Worm (Caenorhabditis elegans) whole organism, late embryonic: Measurements from ENCODE around the gene F54D5.17.

Experiments
- C08G9.2 ChIP-seq: sonication (generic microtip); optimal IDR thresholded peaks from 2 replicates; lab custom pipeline; 2016; ENCODE audit warnings: mild to moderate bottlenecking, missing genetic modification characterization, moderate library complexity, missing compliant biosample characterization
- F13H6.1 ChIP-seq: sonication (generic microtip); optimal IDR thresholded peaks from 2 replicates; lab custom pipeline; 2016; ENCODE audit warnings: missing genetic modification characterization, missing compliant biosample characterization
- K02D7.2 ChIP-seq: sonication (generic microtip); optimal IDR thresholded peaks from 2 replicates; lab custom pipeline; 2017; ENCODE audit warnings: mild to moderate bottlenecking, missing genetic modification characterization, missing compliant biosample characterization
- T23F11.4 ChIP-seq: fragments of 200-800 bp; sonication (Bioruptor generic); optimal IDR thresholded peaks from 2 replicates; lab custom pipeline; 2018; ENCODE audit warnings: mild to moderate bottlenecking, missing genetic modification characterization, missing compliant biosample characterization
- Y22D7AL.16 ChIP-seq: sonication (generic microtip); optimal IDR thresholded peaks from 2 replicates; lab custom pipeline; 2016; ENCODE audit warnings: missing genetic modification characterization, missing compliant biosample characterization
- ama-1 ChIP-seq: fragments of 150-350 bp; optimal IDR thresholded peaks from 2 replicates; lab custom pipeline; 2014
- ceh-14 ChIP-seq: sonication (generic microtip); optimal IDR thresholded peaks from 2 replicates; lab custom pipeline; 2016; ENCODE audit warnings: missing genotype, missing genetic modification characterization, missing compliant biosample characterization
- ceh-18 ChIP-seq: sonication (generic microtip); optimal IDR thresholded peaks from 2 replicates; lab custom pipeline; 2016; ENCODE audit warnings: missing genetic modification characterization, missing compliant biosample characterization
- ceh-19 ChIP-seq: fragments of 200-800 bp; sonication (Bioruptor generic); optimal IDR thresholded peaks from 2 replicates; lab custom pipeline; 2018; ENCODE audit warnings: mild to moderate bottlenecking, missing genetic modification characterization, missing compliant biosample characterization
- ceh-22 ChIP-seq: sonication (generic microtip); optimal IDR thresholded peaks from 2 replicates; lab custom pipeline; 2017; ENCODE audit warnings: missing biosample characterization, missing genetic modification characterization
- ceh-30 ChIP-seq: fragments of 150-350 bp; optimal IDR thresholded peaks from 2 replicates; lab custom pipeline; 2014; ENCODE audit warnings: missing biosample characterization, missing genetic modification characterization
- ceh-31 ChIP-seq: sonication (generic microtip); optimal IDR thresholded peaks from 2 replicates; lab custom pipeline; 2016; ENCODE audit warnings: missing genetic modification characterization, missing compliant biosample characterization
- ceh-34 ChIP-seq: sonication (generic microtip); optimal IDR thresholded peaks from 2 replicates; lab custom pipeline; 2016; ENCODE audit warnings: mild to moderate bottlenecking, missing genetic modification characterization, missing compliant biosample characterization
- dmd-4 ChIP-seq: sonication (generic microtip); optimal IDR thresholded peaks from 2 replicates; lab custom pipeline; 2016; ENCODE audit warnings: borderline replicate concordance, missing genetic modification characterization, missing compliant biosample characterization
- dve-1 ChIP-seq: sonication (generic microtip); optimal IDR thresholded peaks from 2 replicates; lab custom pipeline; 2017; ENCODE audit warnings: antibody characterized with exemption, mild to moderate bottlenecking, missing genetic modification characterization, missing compliant biosample characterization
- elt-2 ChIP-seq: sonication (generic microtip); optimal IDR thresholded peaks from 2 replicates; lab custom pipeline; 2016; ENCODE audit warnings: missing genetic modification reagents, missing genetic modification characterization, missing compliant biosample characterization
- ets-4 ChIP-seq: sonication (generic microtip); optimal IDR thresholded peaks from 2 replicates; lab custom pipeline; 2016; ENCODE audit warnings: missing genetic modification characterization, missing compliant biosample characterization
- fax-1 ChIP-seq: sonication (generic microtip); optimal IDR thresholded peaks from 2 replicates; lab custom pipeline; 2016; ENCODE audit warnings: missing genotype, missing genetic modification characterization, missing compliant biosample characterization
- fkh-10 ChIP-seq: fragments of 150-350 bp; optimal IDR thresholded peaks from 2 replicates; lab custom pipeline; 2014; ENCODE audit warnings: missing biosample characterization, missing genetic modification reagents, missing genetic modification characterization
- fkh-6 ChIP-seq: sonication (generic microtip); optimal IDR thresholded peaks from 2 replicates; lab custom pipeline; 2016; ENCODE audit warnings: missing genetic modification characterization, missing compliant biosample characterization
- hlh-30 ChIP-seq: sonication (generic microtip); optimal IDR thresholded peaks from 2 replicates; lab custom pipeline; 2017; ENCODE audit warnings: antibody characterized with exemption, missing genetic modification characterization, missing compliant biosample characterization; ENCODE audit not compliant: insufficient read depth
- hlh-6 ChIP-seq: sonication (generic microtip); optimal IDR thresholded peaks from 2 replicates; lab custom pipeline; 2016; ENCODE audit warnings: missing genotype, missing genetic modification characterization, missing compliant biosample characterization
- lin-11 ChIP-seq: fragments of 200-800 bp; sonication (Bioruptor generic); optimal IDR thresholded peaks from 2 replicates; lab custom pipeline; 2018; ENCODE audit warnings: mild to moderate bottlenecking, missing genetic modification characterization, missing compliant biosample characterization
- madf-2 ChIP-seq: sonication (generic microtip); optimal IDR thresholded peaks from 2 replicates; lab custom pipeline; 2017; ENCODE audit warnings: missing genetic modification characterization, missing compliant biosample characterization
- mec-3 ChIP-seq: sonication (generic microtip); optimal IDR thresholded peaks from 2 replicates; lab custom pipeline; 2016; ENCODE audit warnings: borderline replicate concordance, missing genetic modification characterization, missing compliant biosample characterization
- npax-4 ChIP-seq: sonication (generic microtip); optimal IDR thresholded peaks from 2 replicates; lab custom pipeline; 2016; ENCODE audit warnings: missing genetic modification characterization, missing compliant biosample characterization
- pag-3 ChIP-seq: sonication (generic microtip); optimal IDR thresholded peaks from 2 replicates; lab custom pipeline; 2016; ENCODE audit warnings: missing compliant biosample characterization, missing genetic modification characterization, borderline replicate concordance
- pat-9 ChIP-seq: fragments of 200-800 bp; sonication (Bioruptor generic); optimal IDR thresholded peaks from 2 replicates; lab custom pipeline; 2018; ENCODE audit warnings: mild to moderate bottlenecking, missing genetic modification characterization, moderate library complexity, missing compliant biosample characterization
- pax-1 ChIP-seq: fragments of 150-350 bp; optimal IDR thresholded peaks from 2 replicates; lab custom pipeline; 2014; ENCODE audit warnings: missing biosample characterization, missing genetic modification characterization
- pha-2 ChIP-seq: sonication (generic microtip); optimal IDR thresholded peaks from 2 replicates; lab custom pipeline; 2017; ENCODE audit warnings: mild to moderate bottlenecking, missing genetic modification characterization, missing compliant biosample characterization
- pha-4 ChIP-seq: fragments of 150-350 bp; optimal IDR thresholded peaks from 2 replicates; lab custom pipeline; 2018; ENCODE audit warnings: missing biosample characterization, missing genetic modification reagents, missing genetic modification characterization
- ref-2 ChIP-seq: sonication (generic microtip); optimal IDR thresholded peaks from 2 replicates; lab custom pipeline; 2016; ENCODE audit warnings: missing genetic modification characterization, missing compliant biosample characterization
- rnt-1 ChIP-seq: sonication (generic microtip); optimal IDR thresholded peaks from 2 replicates; lab custom pipeline; 2016; ENCODE audit warnings: missing genetic modification characterization, missing compliant biosample characterization
- sdc-2 ChIP-seq: sonication (generic microtip); optimal IDR thresholded peaks from 2 replicates; lab custom pipeline; 2016; ENCODE audit warnings: missing genotype, missing genetic modification characterization, missing compliant biosample characterization
- tbx-2 ChIP-seq: sonication (generic microtip); optimal IDR thresholded peaks from 2 replicates; lab custom pipeline; 2016; ENCODE audit warnings: missing genetic modification characterization, missing compliant biosample characterization
- tbx-7 ChIP-seq: sonication (generic microtip); optimal IDR thresholded peaks from 2 replicates; lab custom pipeline; 2016; ENCODE audit warnings: missing genotype, missing genetic modification characterization, missing compliant biosample characterization
- ttx-3 ChIP-seq: sonication (generic microtip); optimal IDR thresholded peaks from 2 replicates; lab custom pipeline; 2016; ENCODE audit warnings: missing genetic modification reagents, missing genetic modification characterization, missing compliant biosample characterization
- unc-3 ChIP-seq, 2 experiments: fragments of 200-800 bp in 1 of 2; sonication (Bioruptor generic) in 1 of 2; sonication (generic microtip) in 1 of 2; conservative IDR thresholded peaks in 1 of 2; optimal IDR thresholded peaks in 1 of 2; 2 replicates each; pipeline versions ENCODE4 v1.3.6 to Lab custom; 2016 to 2022; ENCODE audit warnings: missing compliant biosample characterization in 2 of 2, missing genetic modification characterization in 2 of 2, missing genetic modification reagents in 1 of 2
- unc-86 ChIP-seq: sonication (generic microtip); optimal IDR thresholded peaks from 2 replicates; lab custom pipeline; 2016; ENCODE audit warnings: missing genetic modification characterization, missing compliant biosample characterization

F54D5.17 gene

DNA sequence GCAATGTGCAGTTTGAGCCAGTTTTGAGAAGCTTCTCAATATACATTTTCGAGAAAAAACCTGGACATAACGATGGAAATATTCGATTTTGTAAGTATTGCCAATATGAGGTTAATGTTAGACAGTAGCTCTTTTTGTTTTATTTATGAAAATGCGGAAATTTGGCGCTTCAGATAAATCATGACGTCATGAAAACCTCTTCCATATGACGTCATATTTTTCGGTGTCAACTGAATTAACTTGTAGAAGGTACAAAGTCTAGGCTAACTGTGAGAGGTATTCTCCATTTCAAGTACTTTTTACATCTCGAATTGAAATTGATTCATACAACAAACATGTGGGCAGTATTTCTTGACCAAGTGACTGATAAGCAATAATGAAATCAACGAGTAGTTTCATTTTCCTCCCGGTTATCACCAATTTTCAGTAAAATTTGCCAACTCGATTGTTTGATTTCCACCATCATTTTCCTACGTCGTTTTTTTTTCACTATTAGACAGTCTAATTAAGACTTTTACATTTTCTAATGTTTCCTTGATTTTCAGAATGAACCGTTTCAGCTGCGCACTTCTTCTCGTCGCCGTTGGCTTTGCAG is 14.9 kb downstream of the F54D5.17 start, which contains the start of gene F54D5.3:
Gene F54D5.3 (plus strand): TSS at position 546 of the 595 bp plus-strand sequence.
- no peak for TF ChIP-seq ceh-18
- no peak for TF ChIP-seq ama-1 (lab: Kevin White, UChicago)
- no peak for TF ChIP-seq pha-2 (tag; lab: Kevin White, UChicago)
- no peak for TF ChIP-seq pax-1
- no peak for TF ChIP-seq fax-1 (tag; lab: Kevin White, UChicago)
- no peak for TF ChIP-seq ets-4 (tag; lab: Kevin White, UChicago)
- TF ChIP-seq rnt-1 (tag; lab: Kevin White, UChicago): no peak
- TF ChIP-seq npax-4 (tag; lab: Kevin White, UChicago): no peak
- no peak for TF ChIP-seq lin-11 (tag; lab: Kevin White, UChicago)
- no peak for TF ChIP-seq fkh-10 (GFP tag; lab: Kevin White, UChicago)
- no peak for TF ChIP-seq pat-9 (tag; lab: Kevin White, UChicago)
- no peak for TF ChIP-seq ttx-3 (tag; lab: Kevin White, UChicago)
- TF ChIP-seq madf-2 (tag; lab: Kevin White, UChicago): no peak
- no peak for TF ChIP-seq hlh-30 (tag; lab: Kevin White, UChicago)
- TF ChIP-seq dmd-4 (tag; lab: Kevin White, UChicago): no peak

DNA sequence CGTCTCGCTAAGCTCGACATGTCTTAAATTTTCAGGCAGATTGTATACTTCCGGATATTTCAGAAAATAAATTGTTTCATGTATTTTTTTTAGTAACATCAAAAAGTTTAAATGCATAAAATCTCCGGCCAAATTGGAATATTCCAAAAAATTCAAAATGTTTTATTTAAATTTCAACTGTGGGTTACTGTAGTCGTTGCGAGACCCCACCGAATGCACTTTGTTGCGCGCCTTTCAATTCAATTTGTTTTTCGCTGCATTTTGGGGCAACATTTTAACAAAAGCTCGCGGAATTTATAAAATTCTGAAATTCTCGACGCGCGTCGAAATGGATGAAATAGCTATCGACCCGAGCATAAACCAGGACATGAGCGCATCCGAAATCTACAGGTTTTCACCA is 16.5 kb downstream of the F54D5.17 start, which contains the start of gene F54D5.2:
Gene F54D5.2 (plus strand): TSS at position 237 of the 400 bp plus-strand sequence.
- TF ChIP-seq fkh-6 (tag; lab: Kevin White, UChicago): no peak
- no peak for TF ChIP-seq T23F11.4 (GFP tag; lab: Kevin White, UChicago)
- TF ChIP-seq ref-2: no peak
- TF ChIP-seq fax-1 (tag; lab: Kevin White, UChicago): no peak
- TF ChIP-seq tbx-7: no peak
- TF ChIP-seq F13H6.1 (tag; lab: Kevin White, UChicago): no peak
- no peak for TF ChIP-seq C08G9.2
- TF ChIP-seq sdc-2 (tag; lab: Kevin White, UChicago): no peak
- TF ChIP-seq dve-1: no peak
- TF ChIP-seq pag-3: no peak
- no peak for TF ChIP-seq elt-2 (tag; lab: Kevin White, UChicago)
- no peak for TF ChIP-seq mec-3
- TF ChIP-seq, all 69 proteins: peak for 0

ce11 chrII:11577397-11577796 is 21.0 kb downstream of the F54D5.17 start, which contains the start of gene pcs-1:
Gene pcs-1, minus strand, starts transcription at chrII:11577740.
- TF ChIP-seq ceh-14 (tag; lab: Kevin White, UChicago): no peak
- TF ChIP-seq fkh-6 (tag; lab: Kevin White, UChicago): no peak
- TF ChIP-seq hlh-6 (tag; lab: Kevin White, UChicago): no peak
- TF ChIP-seq ceh-31 (tag; lab: Kevin White, UChicago): no peak
- no peak for TF ChIP-seq ceh-34 (tag; lab: Kevin White, UChicago)

DNA sequence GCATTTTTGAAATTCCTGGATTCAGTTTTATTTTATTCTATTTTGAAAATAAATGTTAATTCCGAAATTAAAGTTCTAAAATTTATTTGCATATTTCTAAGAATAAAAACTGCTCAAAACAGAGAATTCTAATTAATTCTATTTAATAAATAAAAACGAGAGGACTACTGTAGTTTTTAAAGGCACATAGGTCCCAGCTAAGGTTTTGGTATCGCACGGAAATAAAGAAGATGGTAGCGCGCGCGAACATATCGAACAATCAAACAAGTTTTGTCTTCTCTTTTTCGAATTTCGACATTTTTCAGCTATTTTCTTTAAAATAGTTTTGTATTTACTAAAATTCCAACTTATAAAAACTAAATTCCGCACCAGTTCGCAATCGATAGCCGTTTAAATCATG is 21.4 kb downstream of the F54D5.17 start:
- TF ChIP-seq T23F11.4 (GFP tag; lab: Kevin White, UChicago): no peak
- no peak for TF ChIP-seq hlh-6 (tag; lab: Kevin White, UChicago)
- no peak for TF ChIP-seq ttx-3 (tag; lab: Kevin White, UChicago)
- TF ChIP-seq unc-3 (GFP tag; conservative IDR thresholded peaks at IDR 0.05; lab: Robert Waterston, UW): no peak
- no peak for TF ChIP-seq unc-3 (tag; optimal IDR thresholded peaks at IDR 0.05; lab: Kevin White, UChicago)
- no peak for TF ChIP-seq tbx-2 (tag; lab: Kevin White, UChicago)
- no peak for TF ChIP-seq ceh-30 (tag; lab: Kevin White, UChicago)
- TF ChIP-seq sdc-2 (tag; lab: Kevin White, UChicago): no peak
- TF ChIP-seq pha-4 (tag; lab: Kevin White, UChicago): no peak
- no peak for TF ChIP-seq ceh-22
- no peak for TF ChIP-seq ceh-19 (GFP tag; lab: Kevin White, UChicago)
- TF ChIP-seq K02D7.2 (tag; lab: Kevin White, UChicago): no peak
- no peak for TF ChIP-seq unc-86
- TF ChIP-seq Y22D7AL.16: no peak
- TF ChIP-seq ref-2: no peak
- TF ChIP-seq lin-11 (tag; lab: Kevin White, UChicago): no peak
- TF ChIP-seq tbx-7: no peak
